Fruit fly (Drosophila melanogaster): Measurements from ENCODE around the gene CG6999.

CG6999 gene

dm6 chrX:9080962-9081361 lies 7.2 kb upstream of the CG6999 start, which contains the start of the genes CG7246 and HP1b (continued):
- no peak for TF ChIP-seq CG16779 (tag; optimal IDR thresholded peaks at IDR 0.05)
- no peak for TF ChIP-seq spab (GFP tag; optimal IDR thresholded peaks at IDR 0.05)
- peak; percentile 72 for TF ChIP-seq OdsH (GFP tag; optimal IDR thresholded peaks at IDR 0.05)
- TF ChIP-seq CG3919 (GFP tag; optimal IDR thresholded peaks at IDR 0.05) = peak; percentile 66
- peak; percentile 66 for TF ChIP-seq Met (GFP tag; optimal IDR thresholded peaks at IDR 0.05)
- TF ChIP-seq fkh (GFP tag; optimal IDR thresholded peaks at IDR 0.05) = no peak
- TF ChIP-seq dac (GFP tag; optimal IDR thresholded peaks at IDR 0.05) = peak; percentile 9

- peak; percentile 42 for TF ChIP-seq Hr39 (GFP tag; optimal IDR thresholded peaks at IDR 0.05)
- no peak for TF ChIP-seq dsx (GFP tag; optimal IDR thresholded peaks at IDR 0.05; ENCODE audit: poor library complexity, severe bottlenecking)
- no peak for TF ChIP-seq Eip93F (GFP tag; optimal IDR thresholded peaks at IDR 0.05)
- TF ChIP-seq CG3919 (GFP tag; optimal IDR thresholded peaks at IDR 0.05) = no peak
- TF ChIP-seq CG11902 (GFP tag; optimal IDR thresholded peaks at IDR 0.05) = peak; percentile 5
- peak; percentile 31 for TF ChIP-seq CG10669 (GFP tag; optimal IDR thresholded peaks at IDR 0.05)
- TF ChIP-seq CG16779 (tag; optimal IDR thresholded peaks at IDR 0.05) = no peak
- TF ChIP-seq spab (GFP tag; optimal IDR thresholded peaks at IDR 0.05) = no peak
- peak; percentile 71 for TF ChIP-seq svp (GFP tag)
- TF ChIP-seq Lpt (GFP tag; optimal IDR thresholded peaks at IDR 0.05) = no peak
- peak; percentile 2 for TF ChIP-seq dac (GFP tag; optimal IDR thresholded peaks at IDR 0.05)
- TF ChIP-seq eg (GFP tag; IDR thresholded peaks at IDR 0.05) = no peak
- no peak for TF ChIP-seq Blimp-1 (GFP tag; optimal IDR thresholded peaks at IDR 0.05)
- TF ChIP-seq lz (GFP tag; optimal IDR thresholded peaks at IDR 0.05) = peak; percentile 52
- peak; percentile 11 for TF ChIP-seq Ets21C (GFP tag; optimal IDR thresholded peaks at IDR 0.05)
- TF ChIP-seq Sox102F (GFP tag; optimal IDR thresholded peaks at IDR 0.05) = no peak
- no peak for TF ChIP-seq Met (GFP tag; optimal IDR thresholded peaks at IDR 0.05)
- peak; percentile 48 for TF ChIP-seq Sox14 (GFP tag; optimal IDR thresholded peaks at IDR 0.05)
- TF ChIP-seq Hr4 (GFP tag; optimal IDR thresholded peaks at IDR 0.05) = no peak
- peak; percentile 47 for TF ChIP-seq CG3032 (tag; optimal IDR thresholded peaks at IDR 0.05)
- TF ChIP-seq Eip75B (GFP tag; optimal IDR thresholded peaks at IDR 0.05) = peak; percentile 40
- no peak for TF ChIP-seq Hr38 (GFP tag; optimal IDR thresholded peaks at IDR 0.05)
- no peak for TF ChIP-seq CG6276 (GFP tag; optimal IDR thresholded peaks at IDR 0.05)
- no peak for TF ChIP-seq CG9139 (GFP tag; optimal IDR thresholded peaks at IDR 0.05)
- TF ChIP-seq CG8119 (GFP tag; IDR thresholded peaks at IDR 0.05) = no peak
- no peak for TF ChIP-seq Gug (GFP tag; IDR thresholded peaks at IDR 0.05)
- TF ChIP-seq salr (GFP tag; optimal IDR thresholded peaks at IDR 0.05) = peak in 1 of 2 experiments; percentile 12
- TF ChIP-seq CG34406 (GFP tag; optimal IDR thresholded peaks at IDR 0.05) = no peak
- TF ChIP-seq CG15336 (GFP tag; IDR thresholded peaks at IDR 0.05) = no peak
- TF ChIP-seq vri (GFP tag; optimal IDR thresholded peaks at IDR 0.05) = no peak
- TF ChIP-seq Sox15 (GFP tag; optimal IDR thresholded peaks at IDR 0.05) = no peak
- TF ChIP-seq fd59A (GFP tag; optimal IDR thresholded peaks at IDR 0.05) = no peak
- peak; percentile 32 for TF ChIP-seq CG31627 (GFP tag; optimal IDR thresholded peaks at IDR 0.05)
- no peak for TF ChIP-seq CG7368 (GFP tag; optimal IDR thresholded peaks at IDR 0.05)
- no peak for TF ChIP-seq CG1621 (tag; optimal IDR thresholded peaks at IDR 0.05)
- TF ChIP-seq CG6854 (GFP tag; optimal IDR thresholded peaks at IDR 0.05) = no peak
- TF ChIP-seq CG4318 (GFP tag; optimal IDR thresholded peaks at IDR 0.05) = no peak
- peak; percentile 48 for TF ChIP-seq CG10631 (GFP tag; optimal IDR thresholded peaks at IDR 0.05)
- TF ChIP-seq fd85E (GFP tag; optimal IDR thresholded peaks at IDR 0.05) = no peak
- TF ChIP-seq fkh (GFP tag; optimal IDR thresholded peaks at IDR 0.05) = no peak
- TF ChIP-seq CG8632 (GFP tag; optimal IDR thresholded peaks at IDR 0.05) = no peak
- TF ChIP-seq Smox (GFP tag; optimal IDR thresholded peaks at IDR 0.05) = no peak
- no peak for TF ChIP-seq CG11294 (GFP tag; IDR thresholded peaks at IDR 0.05)
- TF ChIP-seq OdsH (GFP tag; optimal IDR thresholded peaks at IDR 0.05) = peak; percentile 34
- TF ChIP-seq pdm3 (GFP tag; optimal IDR thresholded peaks at IDR 0.05) = peak; percentile 43
- peak; percentile 24 for TF ChIP-seq cyc (GFP tag; optimal IDR thresholded peaks at IDR 0.05)
- TF ChIP-seq acj6 (GFP tag; optimal IDR thresholded peaks at IDR 0.05) = peak; percentile 24
- peak; percentile 41 for TF ChIP-seq topi (GFP tag; optimal IDR thresholded peaks at IDR 0.05)
- TF ChIP-seq achi (GFP tag; optimal IDR thresholded peaks at IDR 0.05) = peak; percentile 9
- TF ChIP-seq esn (GFP tag; optimal IDR thresholded peaks at IDR 0.05) = peak; percentile 55
These were observed 5.6 kb upstream of the CG6999 start, which contains the start of gene APC4 for dm6 chrX:9082600-9082999. APC4 (plus strand) TSS chrX:9082931.

Data from whole organism, prepupa.